Worm (Caenorhabditis elegans) whole organism, L4 larva: ENCODE measurements around the gene mthf-1.

Experiments
- D1046.2 ChIP-seq: fragments of 200-800 bp; sonication (Bioruptor generic); IDR thresholded peaks from 2 replicates; pipeline ENCODE4 v1.3.6; 2022; ENCODE audit warnings: missing genetic modification characterization, missing compliant biosample characterization
- F26F4.8 ChIP-seq: fragments of 200-800 bp; sonication (Bioruptor generic); conservative IDR thresholded peaks from 2 replicates; pipeline ENCODE4 v1.3.6; 2022; ENCODE audit warnings: missing genetic modification characterization, missing compliant biosample characterization
- F49E8.2 ChIP-seq: sonication (generic microtip); optimal IDR thresholded peaks from 2 replicates; lab custom pipeline; 2016; ENCODE audit warnings: missing compliant biosample characterization, mild to moderate bottlenecking, missing genetic modification characterization, borderline replicate concordance
- T20F7.1 ChIP-seq: fragments of 200-800 bp; sonication (Bioruptor generic); optimal IDR thresholded peaks from 2 replicates; lab custom pipeline; 2018; ENCODE audit warnings: mild to moderate bottlenecking, missing genetic modification characterization, missing compliant biosample characterization
- T26A8.4 ChIP-seq: fragments of 200-800 bp; sonication (Bioruptor generic); IDR thresholded peaks from 2 replicates; pipeline ENCODE4 v1.3.6; 2022; ENCODE audit warnings: missing genetic modification characterization, missing compliant biosample characterization
- Y105C5A.15 ChIP-seq: fragments of 200-800 bp; sonication (Bioruptor generic); IDR thresholded peaks from 2 replicates; pipeline ENCODE4 v1.3.6; 2022; ENCODE audit warnings: missing genetic modification characterization, missing compliant biosample characterization
- Y5F2A.4 ChIP-seq: fragments of 200-800 bp; sonication (Bioruptor generic); optimal IDR thresholded peaks from 2 replicates; lab custom pipeline; 2018; ENCODE audit warnings: mild to moderate bottlenecking, missing genetic modification characterization, missing compliant biosample characterization
- aha-1 ChIP-seq: fragments of 150-350 bp; peaks from one replicate; lab custom pipeline; 2014; ENCODE audit warnings: missing biosample characterization, missing genetic modification characterization
- aly-2 ChIP-seq: sonication (generic microtip); optimal IDR thresholded peaks from 2 replicates; lab custom pipeline; 2018; ENCODE audit warnings: missing biosample characterization, missing genetic modification characterization
- ceh-28 ChIP-seq: fragments of 150-350 bp; optimal IDR thresholded peaks from 2 replicates; lab custom pipeline; 2014; ENCODE audit warnings: missing biosample characterization, missing genetic modification reagents, missing genetic modification characterization
- ceh-44 ChIP-seq: fragments of 200-800 bp; sonication (Bioruptor generic); IDR thresholded peaks from 2 replicates; pipeline ENCODE4 v1.3.6; 2022; ENCODE audit warnings: missing genetic modification reagents, missing genetic modification characterization, missing compliant biosample characterization
- daf-16 ChIP-seq, 3 experiments: sonication (generic microtip); optimal IDR thresholded peaks; 2 replicates each; lab custom pipeline; 2016 to 2017; ENCODE audit warnings: missing genetic modification characterization in 3 of 3, missing genetic modification reagents in 3 of 3, mild to moderate bottlenecking in 2 of 3, missing compliant biosample characterization in 2 of 3, missing biosample characterization in 1 of 3, moderate library complexity in 1 of 3
- daf-19 ChIP-seq: fragments of 200-800 bp; sonication (Bioruptor generic); conservative IDR thresholded peaks from 2 replicates; pipeline ENCODE4 v1.3.6; 2022; ENCODE audit warnings: missing genetic modification characterization, missing compliant biosample characterization
- daf-8 ChIP-seq: fragments of 200-800 bp; sonication (Bioruptor generic); IDR thresholded peaks from 2 replicates; pipeline ENCODE4 v1.3.6; 2022; ENCODE audit warnings: missing genetic modification characterization, missing compliant biosample characterization
- dpl-1 ChIP-seq: fragments of 150-350 bp; optimal IDR thresholded peaks from 2 replicates; lab custom pipeline; 2014; ENCODE audit warnings: missing biosample characterization, missing genetic modification reagents, missing genetic modification characterization
- duxl-1 ChIP-seq: sonication (generic microtip); optimal IDR thresholded peaks from 2 replicates; lab custom pipeline; 2016; ENCODE audit warnings: mild to moderate bottlenecking, missing genetic modification characterization, moderate library complexity, missing compliant biosample characterization; ENCODE audit not compliant: poor library complexity
- egl-27 ChIP-seq: sonication (generic microtip); optimal IDR thresholded peaks from 3 replicates; lab custom pipeline; 2017; ENCODE audit warnings: missing biosample characterization, missing genetic modification reagents, missing genetic modification characterization
- hmg-1.1 ChIP-seq: fragments of 200-800 bp; sonication (Bioruptor generic); IDR thresholded peaks from 2 replicates; pipeline ENCODE4 v1.3.6; 2022; ENCODE audit warnings: missing genetic modification reagents, missing genetic modification characterization, missing compliant biosample characterization
- lin-13 ChIP-seq: fragments of 150-350 bp; optimal IDR thresholded peaks from 2 replicates; lab custom pipeline; 2014; ENCODE audit warnings: missing biosample characterization, missing genetic modification reagents, missing genetic modification characterization
- lin-38 ChIP-seq: fragments of 200-800 bp; sonication (Bioruptor generic); IDR thresholded peaks from 2 replicates; pipeline ENCODE4 v1.3.6; 2022; ENCODE audit warnings: missing genetic modification reagents, missing genetic modification characterization, missing compliant biosample characterization
- lsy-2 ChIP-seq, 2 experiments: fragments of 150-350 bp in 1 of 2; sonication (generic microtip) in 1 of 2; optimal IDR thresholded peaks; 2 replicates each; lab custom pipeline; 2014 to 2017; ENCODE audit warnings: missing biosample characterization in 2 of 2, missing genetic modification characterization in 2 of 2
- madf-9 ChIP-seq: fragments of 200-800 bp; sonication (Bioruptor generic); conservative IDR thresholded peaks from 2 replicates; pipeline ENCODE4 v1.3.6; 2022; ENCODE audit warnings: missing genetic modification reagents, missing genetic modification characterization, missing compliant biosample characterization
- mxl-3 ChIP-seq: fragments of 200-800 bp; sonication (Bioruptor generic); optimal IDR thresholded peaks from 2 replicates; lab custom pipeline; 2018; ENCODE audit warnings: mild to moderate bottlenecking, missing genetic modification characterization, missing compliant biosample characterization
- nhr-237 ChIP-seq: sonication (generic microtip); optimal IDR thresholded peaks from 2 replicates; lab custom pipeline; 2017; ENCODE audit warnings: missing biosample characterization, missing genetic modification characterization
- nhr-28 ChIP-seq: fragments of 150-350 bp; optimal IDR thresholded peaks from 2 replicates; lab custom pipeline; 2014; ENCODE audit warnings: missing biosample characterization, missing genetic modification characterization
- nhr-42 ChIP-seq: fragments of 200-800 bp; sonication (Bioruptor generic); IDR thresholded peaks from 2 replicates; pipeline ENCODE4 v1.3.6; 2022; ENCODE audit warnings: missing genetic modification characterization, missing compliant biosample characterization
- nhr-48 ChIP-seq: sonication (generic microtip); optimal IDR thresholded peaks from 2 replicates; lab custom pipeline; 2016; ENCODE audit warnings: mild to moderate bottlenecking, missing genetic modification characterization, missing compliant biosample characterization
- nhr-76 ChIP-seq: fragments of 150-350 bp; optimal IDR thresholded peaks from 2 replicates; lab custom pipeline; 2014; ENCODE audit warnings: missing biosample characterization, missing genetic modification characterization
- pqm-1 ChIP-seq: sonication (generic microtip); optimal IDR thresholded peaks from 2 replicates; lab custom pipeline; 2017; ENCODE audit warnings: missing biosample characterization, missing genetic modification characterization
- rbr-2 ChIP-seq: sonication (generic microtip); optimal IDR thresholded peaks from 2 replicates; lab custom pipeline; 2016; ENCODE audit warnings: missing genotype, missing genetic modification characterization, missing compliant biosample characterization
- skn-1 ChIP-seq: fragments of 150-350 bp; optimal IDR thresholded peaks from 2 replicates; lab custom pipeline; 2014; ENCODE audit warnings: missing biosample characterization, missing genetic modification characterization
- snpc-4 ChIP-seq: fragments of 150-350 bp; optimal IDR thresholded peaks from 2 replicates; lab custom pipeline; 2014; ENCODE audit warnings: missing biosample characterization, missing genetic modification characterization
- tra-1 ChIP-seq: fragments of 200-800 bp; sonication (Bioruptor generic); IDR thresholded peaks from 2 replicates; pipeline ENCODE4 v1.3.6; 2022; ENCODE audit warnings: missing genetic modification reagents, missing genetic modification characterization, missing compliant biosample characterization
- unc-130 ChIP-seq: sonication (generic microtip); optimal IDR thresholded peaks from 2 replicates; lab custom pipeline; 2016; ENCODE audit warnings: missing genetic modification reagents, missing genetic modification characterization, missing compliant biosample characterization
- unc-62 ChIP-seq, 3 experiments: fragments of 150-350 bp in 1 of 3; sonication (generic microtip); optimal IDR thresholded peaks in 2 of 3; peaks in 1 of 3; 1 replicate in 1 of 3; 2 replicates in 2 of 3; lab custom pipeline; 2014 to 2017; ENCODE audit warnings: missing biosample characterization in 3 of 3, missing genetic modification characterization in 3 of 3, missing genetic modification reagents in 3 of 3, missing genotype in 1 of 3
- zip-11 ChIP-seq: fragments of 200-800 bp; sonication (Bioruptor generic); IDR thresholded peaks from 2 replicates; pipeline ENCODE4 v1.3.6; 2022; ENCODE audit warnings: missing genetic modification characterization, missing compliant biosample characterization
- zip-2 ChIP-seq: fragments of 150-350 bp; optimal IDR thresholded peaks from 2 replicates; lab custom pipeline; 2014; ENCODE audit warnings: missing biosample characterization, missing genetic modification characterization

The mthf-1 gene

DNA sequence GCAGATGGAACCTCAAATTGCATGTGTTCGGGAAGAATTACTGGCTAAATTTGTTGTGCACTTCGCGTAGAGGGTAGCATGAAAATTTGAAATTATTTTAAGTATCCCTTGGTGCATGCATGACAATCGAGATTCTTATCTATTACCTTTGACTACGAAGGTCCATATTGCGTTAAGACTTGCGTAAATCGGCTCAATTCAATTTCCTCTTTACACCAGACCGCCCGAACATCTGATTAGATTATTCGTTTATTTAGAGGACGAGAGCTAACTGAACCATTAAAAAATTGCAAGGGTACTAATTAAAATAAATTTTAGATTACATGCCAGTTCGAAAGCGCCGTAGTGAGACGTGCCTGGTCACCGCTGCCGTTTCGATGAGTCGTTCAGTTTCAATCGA lies 40.0 kb upstream of the mthf-1 start:
- TF ChIP-seq rbr-2 (no peak), zip-2 (no peak), T26A8.4 (GFP tag; lab: Robert Waterston, UW) (no peak), egl-27 (tag; lab: Kevin White, UChicago) (no peak), tra-1 (GFP tag; lab: Robert Waterston, UW) (no peak), lsy-2 (tag; optimal IDR thresholded peaks at IDR 0.05; lab: Kevin White, UChicago) (no peak), nhr-237 (tag; lab: Kevin White, UChicago) (no peak), unc-62 (GFP tag; optimal IDR thresholded peaks at IDR 0.05 in 1 of 2; lab: Kevin White, UChicago) (no peak), unc-62 (tag; optimal IDR thresholded peaks at IDR 0.05; lab: Kevin White, UChicago) (no peak), nhr-48 (no peak), F26F4.8 (no peak), dpl-1 (GFP tag; lab: Kevin White, UChicago) (no peak), zip-11 (GFP tag; lab: Robert Waterston, UW) (no peak), aha-1 (tag; lab: Kevin White, UChicago) (no peak)

- TF ChIP-seq lin-38 (GFP tag; lab: Robert Waterston, UW) (peak; percentile 60), dpl-1 (GFP tag; lab: Kevin White, UChicago) (peak; percentile 25), ceh-44 (no peak), daf-8 (GFP tag; lab: Robert Waterston, UW) (no peak), madf-9 (GFP tag; lab: Robert Waterston, UW) (no peak), unc-62 (GFP tag; optimal IDR thresholded peaks at IDR 0.05 in 1 of 2; lab: Kevin White, UChicago) (peak in 1 of 2 experiments; percentile 22), unc-62 (tag; optimal IDR thresholded peaks at IDR 0.05; lab: Kevin White, UChicago) (no peak), duxl-1 (tag; lab: Kevin White, UChicago) (no peak), lsy-2 (tag; optimal IDR thresholded peaks at IDR 0.05; lab: Kevin White, UChicago) (peak in 1 of 2 experiments; percentile 7), nhr-28 (tag; lab: Kevin White, UChicago) (peak; percentile 4), skn-1 (no peak), daf-16 (GFP tag; optimal IDR thresholded peaks at IDR 0.05; lab: Kevin White, UChicago) (no peak), daf-16 (tag; optimal IDR thresholded peaks at IDR 0.05; lab: Kevin White, UChicago) (peak; percentile 26), F49E8.2 (tag; lab: Kevin White, UChicago) (no peak), pqm-1 (peak; percentile 38), hmg-1.1 (GFP tag; lab: Robert Waterston, UW) (no peak)
- TF ChIP-seq, all 104 proteins: peak for 7
Observed at ce11 chrII:7816163-7816776, 38.6 kb upstream of the mthf-1 start, which contains the start of gene cki-2. TSS of gene cki-2 (plus strand) at chrII:7816499.

DNA sequence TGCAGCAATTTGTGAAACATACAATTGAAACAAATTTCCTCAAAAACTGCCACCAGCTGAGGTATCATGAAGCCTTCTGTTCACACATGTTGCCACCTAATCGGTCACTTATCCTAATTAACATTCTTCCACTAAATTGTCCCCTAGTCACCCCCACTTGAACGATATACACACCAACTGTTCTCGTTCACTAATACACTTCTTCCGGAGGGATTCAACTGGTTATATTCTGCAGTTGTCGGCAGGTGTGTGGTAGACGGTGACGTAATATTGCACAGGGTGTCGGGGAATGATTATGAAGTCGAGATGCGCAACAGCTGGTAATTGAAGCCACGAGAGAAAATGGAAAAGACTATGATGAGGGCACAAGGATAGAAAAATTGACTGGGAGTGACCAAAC lies 37.8 kb upstream of the mthf-1 start:
- TF ChIP-seq aly-2, result no peak
- no peak for TF ChIP-seq unc-130 (GFP tag; lab: Kevin White, UChicago)
- no peak for TF ChIP-seq Y5F2A.4 (GFP tag; lab: Kevin White, UChicago)
- no peak for TF ChIP-seq nhr-76 (tag; lab: Kevin White, UChicago)
- no peak for TF ChIP-seq lin-13 (GFP tag; lab: Kevin White, UChicago)
- TF ChIP-seq D1046.2 (GFP tag; lab: Robert Waterston, UW), result no peak
- TF ChIP-seq snpc-4, result no peak
- no peak for TF ChIP-seq Y105C5A.15 (GFP tag; lab: Robert Waterston, UW)
- TF ChIP-seq aha-1 (tag; lab: Kevin White, UChicago), result no peak
- no peak for TF ChIP-seq ceh-28
- TF ChIP-seq daf-19 (GFP tag; lab: Robert Waterston, UW), result no peak
- no peak for TF ChIP-seq T20F7.1 (GFP tag; lab: Kevin White, UChicago)
- TF ChIP-seq mxl-3, result no peak
- TF ChIP-seq nhr-42, result no peak
